Fruit fly (Drosophila melanogaster): ENCODE results near the gene MagR.

dm6 chrX:15769457-15769856, 35.4 kb downstream of the MagR start, which contains the start of gene CG33172:
- TF ChIP-seq gl (tag; optimal IDR thresholded peaks at IDR 0.05) (no peak), Ets98B (GFP tag; IDR thresholded peaks at IDR 0.05) (no peak)

Data from whole organism, pupa.